Worm (Caenorhabditis elegans) whole organism, L4 larva: Measurements from ENCODE around the gene Y32B12B.1.

Experiments
- D1046.2 ChIP-seq: fragments of 200-800 bp; sonication (Bioruptor generic); IDR thresholded peaks from 2 replicates; pipeline ENCODE4 v1.3.6; 2022; ENCODE audit warnings: missing genetic modification characterization, missing compliant biosample characterization
- F26F4.8 ChIP-seq: fragments of 200-800 bp; sonication (Bioruptor generic); conservative IDR thresholded peaks from 2 replicates; pipeline ENCODE4 v1.3.6; 2022; ENCODE audit warnings: missing genetic modification characterization, missing compliant biosample characterization
- F37D6.2 ChIP-seq: sonication (generic microtip); optimal IDR thresholded peaks from 2 replicates; lab custom pipeline; 2016; ENCODE audit warnings: mild to moderate bottlenecking, missing genetic modification characterization, missing compliant biosample characterization
- F49E8.2 ChIP-seq: sonication (generic microtip); optimal IDR thresholded peaks from 2 replicates; lab custom pipeline; 2016; ENCODE audit warnings: missing compliant biosample characterization, mild to moderate bottlenecking, missing genetic modification characterization, borderline replicate concordance
- R02D3.7 ChIP-seq: fragments of 150-350 bp; sonication (generic microtip); optimal IDR thresholded peaks from 3 replicates; lab custom pipeline; 2014; ENCODE audit warnings: missing biosample characterization, missing genetic modification characterization
- ZK337.2 ChIP-seq: fragments of 200-800 bp; sonication (Bioruptor generic); IDR thresholded peaks from 2 replicates; pipeline ENCODE4 v1.3.6; 2022; ENCODE audit warnings: missing genetic modification reagents, missing genetic modification characterization, missing compliant biosample characterization
- ZK546.5 ChIP-seq, 2 experiments: sonication (generic microtip); optimal IDR thresholded peaks; 2 replicates each; lab custom pipeline; 2017; ENCODE audit warnings: missing biosample characterization in 2 of 2, missing genetic modification characterization in 2 of 2
- aha-1 ChIP-seq: fragments of 150-350 bp; peaks from one replicate; lab custom pipeline; 2014; ENCODE audit warnings: missing biosample characterization, missing genetic modification characterization
- ceh-20 ChIP-seq: fragments of 200-800 bp; sonication (Bioruptor generic); IDR thresholded peaks from 2 replicates; pipeline ENCODE4 v1.3.6; 2022; ENCODE audit warnings: missing genetic modification reagents, missing genetic modification characterization, missing compliant biosample characterization
- ceh-44 ChIP-seq: fragments of 200-800 bp; sonication (Bioruptor generic); IDR thresholded peaks from 2 replicates; pipeline ENCODE4 v1.3.6; 2022; ENCODE audit warnings: missing genetic modification reagents, missing genetic modification characterization, missing compliant biosample characterization
- ceh-62 ChIP-seq: sonication (generic microtip); optimal IDR thresholded peaks from 2 replicates; lab custom pipeline; 2017; ENCODE audit warnings: missing biosample characterization, missing genetic modification characterization
- cey-2 ChIP-seq: sonication (generic microtip); optimal IDR thresholded peaks from 3 replicates; lab custom pipeline; 2017; ENCODE audit warnings: missing genetic modification characterization, mild to moderate bottlenecking, missing compliant biosample characterization, antibody characterized with exemption, borderline replicate concordance; ENCODE audit not compliant: insufficient read depth
- ctbp-1 ChIP-seq: fragments of 200-800 bp; sonication (Bioruptor generic); IDR thresholded peaks from 2 replicates; pipeline ENCODE4 v1.3.6; 2022; ENCODE audit warnings: missing genetic modification reagents, missing genetic modification characterization, missing compliant biosample characterization
- daf-16 ChIP-seq, 3 experiments: sonication (generic microtip); optimal IDR thresholded peaks; 2 replicates each; lab custom pipeline; 2016 to 2017; ENCODE audit warnings: missing genetic modification characterization in 3 of 3, missing genetic modification reagents in 3 of 3, mild to moderate bottlenecking in 2 of 3, missing compliant biosample characterization in 2 of 3, missing biosample characterization in 1 of 3, moderate library complexity in 1 of 3
- daf-19 ChIP-seq: fragments of 200-800 bp; sonication (Bioruptor generic); conservative IDR thresholded peaks from 2 replicates; pipeline ENCODE4 v1.3.6; 2022; ENCODE audit warnings: missing genetic modification characterization, missing compliant biosample characterization
- dmd-6 ChIP-seq: fragments of 200-800 bp; sonication (Bioruptor generic); IDR thresholded peaks from 2 replicates; pipeline ENCODE4 v1.3.6; 2022; ENCODE audit warnings: missing genetic modification reagents, missing genetic modification characterization, missing compliant biosample characterization
- egl-27 ChIP-seq: sonication (generic microtip); optimal IDR thresholded peaks from 3 replicates; lab custom pipeline; 2017; ENCODE audit warnings: missing biosample characterization, missing genetic modification reagents, missing genetic modification characterization
- fos-1 ChIP-seq: fragments of 150-350 bp; optimal IDR thresholded peaks from 2 replicates; lab custom pipeline; 2014; ENCODE audit warnings: missing biosample characterization, missing genetic modification characterization
- hif-1 ChIP-seq, 2 experiments: sonication (generic microtip); optimal IDR thresholded peaks; 2 replicates each; lab custom pipeline; 2016 to 2017; ENCODE audit warnings: missing compliant biosample characterization in 2 of 2, missing genetic modification characterization in 2 of 2, missing genetic modification reagents in 2 of 2, missing genotype in 2 of 2, mild to moderate bottlenecking in 1 of 2
- jun-1 ChIP-seq: fragments of 150-350 bp; optimal IDR thresholded peaks from 2 replicates; lab custom pipeline; 2014; ENCODE audit warnings: missing biosample characterization, missing genetic modification reagents, missing genetic modification characterization
- lin-15B ChIP-seq: fragments of 150-350 bp; sonication (generic microtip); optimal IDR thresholded peaks from 3 replicates; lab custom pipeline; 2014; ENCODE audit warnings: missing biosample characterization, missing genetic modification characterization
- lin-29 ChIP-seq: fragments of 200-800 bp; sonication (Bioruptor generic); IDR thresholded peaks from 2 replicates; pipeline ENCODE4 v1.3.6; 2022; ENCODE audit warnings: missing genetic modification reagents, missing genetic modification characterization, missing compliant biosample characterization
- lir-3 ChIP-seq: sonication (generic microtip); optimal IDR thresholded peaks from 2 replicates; lab custom pipeline; 2016; ENCODE audit warnings: mild to moderate bottlenecking, missing genetic modification characterization, missing compliant biosample characterization
- lsy-2 ChIP-seq, 2 experiments: fragments of 150-350 bp in 1 of 2; sonication (generic microtip) in 1 of 2; optimal IDR thresholded peaks; 2 replicates each; lab custom pipeline; 2014 to 2017; ENCODE audit warnings: missing biosample characterization in 2 of 2, missing genetic modification characterization in 2 of 2
- mxl-2 ChIP-seq: fragments of 200-800 bp; sonication (Bioruptor generic); conservative IDR thresholded peaks from 2 replicates; pipeline ENCODE4 v1.3.6; 2022; ENCODE audit warnings: missing genetic modification reagents, missing genetic modification characterization, missing compliant biosample characterization
- nhr-28 ChIP-seq: fragments of 150-350 bp; optimal IDR thresholded peaks from 2 replicates; lab custom pipeline; 2014; ENCODE audit warnings: missing biosample characterization, missing genetic modification characterization
- nhr-6 ChIP-seq: fragments of 150-350 bp; optimal IDR thresholded peaks from 2 replicates; lab custom pipeline; 2014; ENCODE audit warnings: missing biosample characterization, missing genetic modification characterization
- php-3 ChIP-seq: fragments of 200-800 bp; sonication (Bioruptor generic); IDR thresholded peaks from 2 replicates; pipeline ENCODE4 v1.3.6; 2022; ENCODE audit warnings: missing genetic modification reagents, missing genetic modification characterization, missing compliant biosample characterization
- pqm-1 ChIP-seq: sonication (generic microtip); optimal IDR thresholded peaks from 2 replicates; lab custom pipeline; 2017; ENCODE audit warnings: missing biosample characterization, missing genetic modification characterization
- rbr-2 ChIP-seq: sonication (generic microtip); optimal IDR thresholded peaks from 2 replicates; lab custom pipeline; 2016; ENCODE audit warnings: missing genotype, missing genetic modification characterization, missing compliant biosample characterization
- sdz-12 ChIP-seq: fragments of 200-800 bp; sonication (Bioruptor generic); optimal IDR thresholded peaks from 2 replicates; lab custom pipeline; 2018; ENCODE audit warnings: mild to moderate bottlenecking, missing genetic modification characterization, missing compliant biosample characterization
- snpc-1.2 ChIP-seq: fragments of 200-800 bp; sonication (Bioruptor generic); IDR thresholded peaks from 2 replicates; pipeline ENCODE4 v1.3.6; 2022; ENCODE audit warnings: missing genetic modification reagents, missing genetic modification characterization, missing compliant biosample characterization
- snpc-4 ChIP-seq: fragments of 150-350 bp; optimal IDR thresholded peaks from 2 replicates; lab custom pipeline; 2014; ENCODE audit warnings: missing biosample characterization, missing genetic modification characterization
- spr-1 ChIP-seq: sonication (generic microtip); optimal IDR thresholded peaks from 2 replicates; lab custom pipeline; 2016; ENCODE audit warnings: mild to moderate bottlenecking, missing genetic modification characterization, missing compliant biosample characterization
- unc-130 ChIP-seq: sonication (generic microtip); optimal IDR thresholded peaks from 2 replicates; lab custom pipeline; 2016; ENCODE audit warnings: missing genetic modification reagents, missing genetic modification characterization, missing compliant biosample characterization
- zfp-2 ChIP-seq: sonication (generic microtip); optimal IDR thresholded peaks from 2 replicates; lab custom pipeline; 2016; ENCODE audit warnings: mild to moderate bottlenecking, missing genetic modification characterization, missing compliant biosample characterization
- zip-11 ChIP-seq: fragments of 200-800 bp; sonication (Bioruptor generic); IDR thresholded peaks from 2 replicates; pipeline ENCODE4 v1.3.6; 2022; ENCODE audit warnings: missing genetic modification characterization, missing compliant biosample characterization
- zip-2 ChIP-seq: fragments of 150-350 bp; optimal IDR thresholded peaks from 2 replicates; lab custom pipeline; 2014; ENCODE audit warnings: missing biosample characterization, missing genetic modification characterization

Gene Y32B12B.1

ce11 chrV:16536701-16537100 lies at the start of gene Y32B12B.1:
TSS of gene Y32B12B.1 (plus strand) at chrV:16537001.
- TF ChIP-seq egl-27 (tag; lab: Kevin White, UChicago) (no peak), F26F4.8 (GFP tag; lab: Robert Waterston, UW) (no peak), aha-1 (tag; lab: Kevin White, UChicago) (no peak), zip-2 (no peak), F37D6.2 (tag; lab: Kevin White, UChicago) (no peak), ceh-44 (no peak), ctbp-1 (no peak), zip-11 (GFP tag; lab: Robert Waterston, UW) (no peak), R02D3.7 (tag; lab: Kevin White, UChicago) (no peak), ceh-20 (GFP tag; lab: Robert Waterston, UW) (no peak), D1046.2 (GFP tag; lab: Robert Waterston, UW) (no peak), daf-19 (no peak)

- TF ChIP-seq ceh-62 (tag; lab: Kevin White, UChicago): no peak
- TF ChIP-seq nhr-6 (tag; lab: Kevin White, UChicago): no peak
- peak; percentile 18; the same call in 1 of the 2 replicates for TF ChIP-seq dmd-6 (GFP tag; lab: Robert Waterston, UW)
- TF ChIP-seq fos-1 (tag; lab: Kevin White, UChicago): no peak
- no peak for TF ChIP-seq hif-1 (tag; optimal IDR thresholded peaks at IDR 0.05; lab: Kevin White, UChicago)
Observed at ce11 chrV:16487474-16487873, 49.3 kb upstream of the Y32B12B.1 start, which contains the start of gene Y32B12A.5. TSS of gene Y32B12A.5 (minus strand) at chrV:16487574.

- no peak for TF ChIP-seq sdz-12
- TF ChIP-seq snpc-4 (tag; lab: Kevin White, UChicago): no peak
- no peak for TF ChIP-seq ceh-62 (tag; lab: Kevin White, UChicago)
- TF ChIP-seq lir-3 (tag; lab: Kevin White, UChicago): no peak
- TF ChIP-seq jun-1 (tag; lab: Kevin White, UChicago): no peak
- no peak for TF ChIP-seq dmd-6 (GFP tag; lab: Robert Waterston, UW)
- no peak for TF ChIP-seq snpc-1.2 (GFP tag; lab: Robert Waterston, UW)
- TF ChIP-seq ZK546.5 (tag; optimal IDR thresholded peaks at IDR 0.05; lab: Kevin White, UChicago): no peak
- TF ChIP-seq F49E8.2 (tag; lab: Kevin White, UChicago): no peak
- no peak for TF ChIP-seq lin-29 (GFP tag; lab: Robert Waterston, UW)
- TF ChIP-seq lsy-2 (tag; optimal IDR thresholded peaks at IDR 0.05; lab: Kevin White, UChicago): no peak
- TF ChIP-seq rbr-2: no peak
- TF ChIP-seq mxl-2 (GFP tag; lab: Robert Waterston, UW): no peak
- no peak for TF ChIP-seq cey-2
Observed at ce11 chrV:16488172-16488571, 48.6 kb upstream of the Y32B12B.1 start, which contains the start of gene sqst-4. TSS of gene sqst-4 (plus strand) at chrV:16488472.

ce11 chrV:16494359-16494758 lies 42.4 kb upstream of the Y32B12B.1 start, which contains the start of gene comt-2:
TSS of gene comt-2 (minus strand) at chrV:16494489.
- TF ChIP-seq ZK337.2 (GFP tag; lab: Robert Waterston, UW): no peak
- TF ChIP-seq zfp-2: no peak
- peak; percentile 80 for TF ChIP-seq nhr-28 (tag; lab: Kevin White, UChicago)
- TF ChIP-seq php-3 (GFP tag; lab: Robert Waterston, UW): 0 out of 2 replicates have a peak, but pooled peaks have one; percentile 34
- peak; percentile 80; the same call in 1 of the 2 replicates for TF ChIP-seq dmd-6 (GFP tag; lab: Robert Waterston, UW)
- no peak for TF ChIP-seq spr-1 (tag; lab: Kevin White, UChicago)
- TF ChIP-seq lin-15B (tag; lab: Kevin White, UChicago): no peak
- peak; percentile 85 for TF ChIP-seq pqm-1 (tag; lab: Kevin White, UChicago)
- TF ChIP-seq unc-130 (GFP tag; lab: Kevin White, UChicago): no peak
- no peak for TF ChIP-seq daf-16 (GFP tag; optimal IDR thresholded peaks at IDR 0.05; lab: Kevin White, UChicago)
- peak; percentile 75 for TF ChIP-seq daf-16 (tag; optimal IDR thresholded peaks at IDR 0.05; lab: Kevin White, UChicago)
